Worm (Caenorhabditis elegans): ENCODE results near the gene pst-2.

Gene pst-2

DNA sequence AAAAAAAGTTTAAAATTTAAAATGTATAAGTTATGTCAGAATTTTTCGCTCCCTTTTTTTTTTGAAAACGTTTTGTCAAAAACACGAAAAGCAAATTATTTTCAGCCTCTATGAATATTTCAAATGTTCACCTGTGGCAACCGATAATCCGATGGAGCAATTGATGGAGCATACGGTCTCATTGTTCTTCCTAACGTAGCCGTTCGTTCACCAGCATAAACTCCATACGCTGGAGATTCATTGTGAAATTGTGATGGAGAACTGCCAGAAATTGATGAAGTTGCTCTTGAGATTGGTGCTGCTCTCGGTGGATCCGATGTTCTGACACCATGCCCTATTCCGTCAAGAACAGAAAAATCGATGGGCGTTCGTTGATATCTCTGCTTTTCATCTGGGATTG lies 11.6 kb downstream of the pst-2 start:
- TF ChIP-seq nhr-232 (tag; optimal IDR thresholded peaks at IDR 0.05), result no peak
- no peak for TF ChIP-seq Y22D7AL.16 (tag; optimal IDR thresholded peaks at IDR 0.05)
- no peak for TF ChIP-seq unc-3 (GFP tag; conservative IDR thresholded peaks at IDR 0.05)
- TF ChIP-seq unc-3 (tag; optimal IDR thresholded peaks at IDR 0.05), result no peak
- no peak for TF ChIP-seq unc-55 (GFP tag; optimal IDR thresholded peaks at IDR 0.05)
- no peak for TF ChIP-seq sox-2 (GFP tag; IDR thresholded peaks at IDR 0.05)

DNA sequence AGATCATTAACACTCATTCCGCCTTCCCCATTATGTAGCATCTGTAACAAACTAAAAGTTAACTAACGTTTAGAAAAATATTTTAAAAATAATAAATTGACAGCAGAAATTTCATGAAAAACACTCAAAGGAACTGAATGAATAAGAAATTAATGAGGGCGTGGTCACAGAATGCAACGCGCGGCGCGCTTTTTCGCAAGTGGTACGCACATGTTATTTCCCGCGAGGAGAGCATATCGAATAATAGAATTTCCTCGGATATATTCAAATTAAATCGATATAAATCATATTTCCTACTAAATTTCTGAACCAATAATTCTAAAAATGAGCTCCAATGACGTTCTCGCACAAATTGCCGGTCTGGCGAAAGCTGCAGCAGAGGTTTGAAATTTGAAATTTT lies 12.5 kb downstream of the pst-2 start, which contains the start of the genes abi-1 and arle-14:
abi-1 (minus strand) TSS at position 51 of the 400 bp plus-strand sequence.
arle-14 (plus strand) TSS at position 217 of the 400 bp plus-strand sequence.
- TF ChIP-seq nfya-1 (tag; optimal IDR thresholded peaks at IDR 0.05), result peak; percentile 7
- no peak for TF ChIP-seq ceh-19 (GFP tag; optimal IDR thresholded peaks at IDR 0.05)
- TF ChIP-seq ets-4 (tag; optimal IDR thresholded peaks at IDR 0.05), result peak; percentile 11
- no peak for TF ChIP-seq ceh-22 (tag; optimal IDR thresholded peaks at IDR 0.05)
- TF ChIP-seq eyg-1 (tag; optimal IDR thresholded peaks at IDR 0.05), result no peak
- no peak for TF ChIP-seq pqm-1 (tag; optimal IDR thresholded peaks at IDR 0.05)
- TF ChIP-seq sox-4 (tag; optimal IDR thresholded peaks at IDR 0.05), result no peak
- TF ChIP-seq ceh-31 (tag; optimal IDR thresholded peaks at IDR 0.05), result peak; percentile 20
- no peak for TF ChIP-seq fax-1 (tag; optimal IDR thresholded peaks at IDR 0.05)
- no peak for TF ChIP-seq npax-4 (tag; optimal IDR thresholded peaks at IDR 0.05)
- peak; percentile 54 for TF ChIP-seq unc-42 (tag; optimal IDR thresholded peaks at IDR 0.05)
- peak; percentile 19 for TF ChIP-seq ttx-3 (tag; optimal IDR thresholded peaks at IDR 0.05)
- no peak for TF ChIP-seq nhr-11 (tag; optimal IDR thresholded peaks at IDR 0.05)

DNA sequence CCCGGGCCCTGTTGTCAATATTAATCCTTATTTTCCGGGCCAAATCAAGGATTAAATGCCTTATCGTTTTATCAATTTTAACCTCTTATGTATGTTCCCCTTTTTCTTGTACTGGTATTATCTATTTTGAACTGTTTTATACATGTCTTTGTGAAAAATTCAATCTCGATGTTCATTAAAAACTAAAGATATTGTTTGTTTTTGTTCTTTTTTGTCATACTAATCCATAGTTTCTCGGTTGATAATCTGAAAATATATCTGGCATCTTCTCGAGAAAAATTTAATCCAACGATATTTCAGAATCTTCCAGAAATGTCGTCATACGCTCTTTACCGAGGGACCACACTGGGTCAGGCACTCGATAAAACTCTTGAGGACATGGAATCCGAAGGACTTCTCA lies 13.5 kb downstream of the pst-2 start, which contains the start of gene B0336.13:
B0336.13 (plus strand) TSS at position 301 of the 400 bp plus-strand sequence.
- TF ChIP-seq unc-55 (GFP tag; optimal IDR thresholded peaks at IDR 0.05) (no peak), ceh-2 (tag; optimal IDR thresholded peaks at IDR 0.05) (no peak)

DNA sequence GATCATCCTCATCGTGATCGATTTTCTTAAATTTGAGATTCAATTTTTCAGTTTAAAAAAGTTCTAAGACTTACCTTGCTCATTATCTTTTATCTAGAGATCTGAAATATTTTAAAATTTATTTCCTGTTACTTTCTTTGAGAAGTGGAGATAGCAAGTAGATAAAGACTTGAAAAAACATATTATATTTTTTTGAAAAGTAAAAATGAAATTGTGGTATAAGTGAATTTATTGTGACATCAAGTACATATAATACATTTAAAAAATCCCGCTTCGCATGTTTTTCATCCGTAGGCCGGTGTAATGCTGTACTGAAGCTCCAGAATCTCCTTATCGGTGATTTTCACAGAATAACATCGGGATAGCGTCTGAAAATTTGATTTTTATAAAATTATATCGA lies 17.0 kb downstream of the pst-2 start, which contains the start of gene B0336.7:
B0336.7 (minus strand) TSS at position 101 of the 400 bp plus-strand sequence.
- TF ChIP-seq ref-2 (tag; optimal IDR thresholded peaks at IDR 0.05) (no peak), pax-1 (tag; optimal IDR thresholded peaks at IDR 0.05) (no peak), rnt-1 (tag; optimal IDR thresholded peaks at IDR 0.05) (no peak), lin-11 (tag; optimal IDR thresholded peaks at IDR 0.05) (no peak), Y22D7AL.16 (tag; optimal IDR thresholded peaks at IDR 0.05) (no peak), pha-2 (tag; optimal IDR thresholded peaks at IDR 0.05) (no peak), unc-55 (GFP tag; optimal IDR thresholded peaks at IDR 0.05) (no peak), elt-2 (tag; optimal IDR thresholded peaks at IDR 0.05) (no peak), hlh-6 (tag; optimal IDR thresholded peaks at IDR 0.05) (no peak), gmeb-2 (tag; optimal IDR thresholded peaks at IDR 0.05) (no peak), pha-4 (tag; optimal IDR thresholded peaks at IDR 0.05) (no peak)

DNA sequence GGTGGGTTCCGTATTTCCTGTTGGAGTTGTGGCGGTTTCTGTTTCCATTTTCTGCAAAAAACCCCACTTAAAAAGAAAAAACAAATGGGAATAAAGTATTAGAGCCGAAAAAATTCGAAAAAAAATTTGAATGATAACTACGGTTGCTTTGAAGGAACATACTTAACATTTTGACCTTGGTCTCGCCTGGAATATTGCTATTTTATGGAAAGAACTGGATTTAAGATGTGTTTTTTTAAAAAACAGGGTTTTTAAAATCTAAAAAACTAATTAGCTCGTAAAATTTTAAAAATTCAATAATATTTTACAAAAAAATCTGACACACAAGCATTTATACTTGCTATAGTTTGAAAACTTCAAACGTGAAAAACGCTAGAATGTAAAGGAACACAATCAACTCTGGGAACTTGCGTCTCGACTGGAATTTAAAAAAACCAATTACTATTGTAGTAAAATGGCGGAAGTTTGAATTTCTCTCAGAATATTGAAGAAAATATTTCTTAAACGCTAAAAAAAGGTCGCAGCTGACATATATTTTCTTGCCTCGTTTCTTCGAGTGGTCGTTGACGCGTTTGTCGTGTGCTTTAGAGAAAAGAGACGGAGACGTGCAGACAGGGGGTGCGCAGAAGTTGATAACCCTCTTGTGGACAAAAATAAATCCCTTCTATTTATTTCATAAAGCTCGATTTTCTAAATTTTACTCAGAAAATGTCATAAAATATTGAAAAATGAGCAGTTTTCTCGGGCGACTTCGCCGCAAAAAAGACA lies 17.9 kb downstream of the pst-2 start, which contains the start of the genes lgg-3 and rgs-5:
lgg-3 (minus strand) TSS at position 51 of the 768 bp plus-strand sequence.
rgs-5 (plus strand) TSS at position 593 of the 768 bp plus-strand sequence.
- TF ChIP-seq nfya-1 (tag; optimal IDR thresholded peaks at IDR 0.05), result peak; percentile 21
- TF ChIP-seq Y22D7AL.16 (tag; optimal IDR thresholded peaks at IDR 0.05), result no peak
- TF ChIP-seq ets-4 (tag; optimal IDR thresholded peaks at IDR 0.05), result peak; percentile 2
- peak; percentile 18 for TF ChIP-seq unc-42 (tag; optimal IDR thresholded peaks at IDR 0.05)
- no peak for TF ChIP-seq ceh-45 (GFP tag; IDR thresholded peaks at IDR 0.05)

DNA sequence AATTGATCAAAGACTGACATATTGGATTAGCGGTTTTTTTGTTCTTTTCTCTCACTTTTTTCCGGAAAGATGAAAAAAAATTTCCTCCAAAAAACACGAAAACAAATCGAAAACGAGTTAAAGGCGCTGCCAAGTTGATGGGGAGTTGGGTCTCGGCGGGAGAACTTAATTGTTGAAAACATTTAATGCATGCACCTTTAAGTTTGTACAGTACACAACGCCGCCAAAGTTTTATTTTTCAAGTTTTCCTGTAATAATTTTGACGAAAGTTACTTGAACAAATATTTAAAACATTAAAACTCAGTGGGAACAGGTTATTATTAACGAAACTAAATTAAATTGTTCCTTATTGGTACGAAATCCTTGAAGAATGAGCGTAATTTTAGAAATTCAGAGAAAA lies 21.3 kb downstream of the pst-2 start:
- TF ChIP-seq madf-2 (tag; optimal IDR thresholded peaks at IDR 0.05) (no peak), hlh-15 (tag; optimal IDR thresholded peaks at IDR 0.05) (no peak), elt-2 (tag; optimal IDR thresholded peaks at IDR 0.05) (no peak), T23F11.4 (GFP tag; optimal IDR thresholded peaks at IDR 0.05) (no peak), ceh-6 (GFP tag; optimal IDR thresholded peaks at IDR 0.05) (no peak), ceh-34 (tag; optimal IDR thresholded peaks at IDR 0.05) (no peak), ets-4 (tag; optimal IDR thresholded peaks at IDR 0.05) (no peak), nhr-232 (tag; optimal IDR thresholded peaks at IDR 0.05) (no peak), ztf-16 (tag; optimal IDR thresholded peaks at IDR 0.05) (no peak), ceh-48 (tag; optimal IDR thresholded peaks at IDR 0.05) (no peak), dve-1 (tag; optimal IDR thresholded peaks at IDR 0.05) (no peak), ceh-45 (GFP tag; IDR thresholded peaks at IDR 0.05) (no peak), K02D7.2 (tag; optimal IDR thresholded peaks at IDR 0.05) (no peak), ceh-31 (tag; optimal IDR thresholded peaks at IDR 0.05) (no peak), unc-42 (tag; optimal IDR thresholded peaks at IDR 0.05) (no peak), K09A11.1 (tag; optimal IDR thresholded peaks at IDR 0.05; ENCODE audit: insufficient read depth) (no peak), pha-4 (tag; optimal IDR thresholded peaks at IDR 0.05) (no peak), ama-1 (optimal IDR thresholded peaks at IDR 0.05) (no peak)
